Worm (Caenorhabditis elegans): ENCODE measurements around the gene srlf-37.

The srlf-37 gene

ce11 chrV:587818-588217 lies 16.2 kb downstream of the srlf-37 start, which contains the start of gene K06H6.1:
K06H6.1 (plus strand) TSS chrV:588118.
- TF ChIP-seq flt-1 (GFP tag; IDR thresholded peaks at IDR 0.05) (no peak), T22C8.4 (GFP tag; IDR thresholded peaks at IDR 0.05) (no peak), ztf-23 (GFP tag; IDR thresholded peaks at IDR 0.05) (no peak), klf-2 (GFP tag; conservative IDR thresholded peaks at IDR 0.05) (no peak)

DNA sequence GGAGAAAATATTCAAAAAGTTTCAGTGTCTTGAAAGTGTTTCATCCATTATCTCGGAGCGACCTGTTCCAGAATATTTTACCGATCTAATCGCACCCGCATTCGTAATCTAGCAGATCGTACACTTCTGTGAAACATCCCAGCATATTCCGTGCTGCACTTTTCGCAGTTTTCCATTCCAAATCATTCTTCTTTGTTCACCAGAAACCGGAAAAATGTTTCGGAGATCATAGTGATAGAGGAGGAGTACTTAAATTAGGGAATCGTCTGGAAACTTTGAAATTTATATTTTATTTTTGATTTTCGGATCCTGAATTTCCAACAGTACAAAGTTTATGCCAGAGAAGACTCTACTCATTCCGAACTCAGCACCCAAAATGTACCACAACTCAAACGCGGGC lies 18.5 kb downstream of the srlf-37 start, which contains the start of gene K06H6.2:
Gene K06H6.2, plus strand, starts transcription at position 301 of the 400 bp plus-strand sequence.
- no peak for TF ChIP-seq flt-1 (GFP tag; IDR thresholded peaks at IDR 0.05)
- TF ChIP-seq T22C8.4 (GFP tag; IDR thresholded peaks at IDR 0.05), result no peak
- TF ChIP-seq med-1 (GFP tag; optimal IDR thresholded peaks at IDR 0.05; ENCODE audit: insufficient read depth), result no peak

DNA sequence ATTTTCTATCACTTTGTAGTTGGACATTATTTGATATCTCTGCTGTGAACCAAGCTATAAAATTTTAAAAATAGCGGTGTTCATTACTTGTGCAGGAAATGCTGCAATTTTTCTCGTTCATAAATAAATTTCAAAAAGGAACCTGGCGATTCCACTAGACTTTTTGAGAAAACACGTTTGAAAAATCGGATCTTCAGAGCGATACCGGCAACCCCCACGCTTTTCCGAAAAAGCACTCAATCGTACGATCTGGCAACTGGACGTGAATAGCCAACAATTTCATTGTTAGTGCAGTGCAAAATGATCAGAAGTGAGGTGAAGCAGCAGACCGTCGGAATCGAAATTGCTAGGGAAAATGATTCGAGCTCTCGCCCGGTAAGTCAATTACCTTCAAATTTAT lies 22.4 kb downstream of the srlf-37 start, which contains the start of gene nstp-7:
Gene nstp-7, plus strand, starts transcription at position 301 of the 400 bp plus-strand sequence.
- TF ChIP-seq klf-2 (GFP tag; conservative IDR thresholded peaks at IDR 0.05), result no peak
- no peak for TF ChIP-seq ztf-23 (GFP tag; IDR thresholded peaks at IDR 0.05)
- no peak for TF ChIP-seq T22C8.4 (GFP tag; IDR thresholded peaks at IDR 0.05)
- TF ChIP-seq flt-1 (GFP tag; IDR thresholded peaks at IDR 0.05), result no peak
- no peak for TF ChIP-seq tab-1 (GFP tag; IDR thresholded peaks at IDR 0.05)
- TF ChIP-seq ref-1 (GFP tag; conservative IDR thresholded peaks at IDR 0.05), result no peak
- TF ChIP-seq cog-1 (tag; optimal IDR thresholded peaks at IDR 0.05), result no peak
- TF ChIP-seq med-1 (GFP tag; optimal IDR thresholded peaks at IDR 0.05; ENCODE audit: insufficient read depth), result no peak
- no peak for TF ChIP-seq ztf-29 (GFP tag; IDR thresholded peaks at IDR 0.05)

ce11 chrV:578977-579376 lies 25.0 kb downstream of the srlf-37 start, which contains the start of gene K06H6.4:
K06H6.4 (plus strand) TSS chrV:579277.
- TF ChIP-seq ztf-29 (GFP tag; IDR thresholded peaks at IDR 0.05) (no peak), klf-2 (GFP tag; conservative IDR thresholded peaks at IDR 0.05) (no peak), flt-1 (GFP tag; IDR thresholded peaks at IDR 0.05) (no peak), ref-1 (GFP tag; conservative IDR thresholded peaks at IDR 0.05) (no peak), ztf-23 (GFP tag; IDR thresholded peaks at IDR 0.05) (no peak), med-1 (GFP tag; optimal IDR thresholded peaks at IDR 0.05; ENCODE audit: insufficient read depth) (no peak), cog-1 (tag; optimal IDR thresholded peaks at IDR 0.05) (no peak), tab-1 (GFP tag; IDR thresholded peaks at IDR 0.05) (no peak), T22C8.4 (GFP tag; IDR thresholded peaks at IDR 0.05) (no peak)

- no peak for TF ChIP-seq tab-1 (GFP tag; IDR thresholded peaks at IDR 0.05)
- no peak for TF ChIP-seq cog-1 (tag; optimal IDR thresholded peaks at IDR 0.05)
- no peak for TF ChIP-seq ref-1 (GFP tag; conservative IDR thresholded peaks at IDR 0.05)
- no peak for TF ChIP-seq med-1 (GFP tag; optimal IDR thresholded peaks at IDR 0.05; ENCODE audit: insufficient read depth)
- no peak for TF ChIP-seq flt-1 (GFP tag; IDR thresholded peaks at IDR 0.05)
Measured at ce11 chrV:576918-577317, 27.1 kb downstream of the srlf-37 start.

- no peak for TF ChIP-seq med-1 (GFP tag; optimal IDR thresholded peaks at IDR 0.05; ENCODE audit: insufficient read depth)
- TF ChIP-seq ztf-23 (GFP tag; IDR thresholded peaks at IDR 0.05), result no peak
- no peak for TF ChIP-seq ztf-29 (GFP tag; IDR thresholded peaks at IDR 0.05)
- TF ChIP-seq T22C8.4 (GFP tag; IDR thresholded peaks at IDR 0.05), result no peak
- no peak for TF ChIP-seq ref-1 (GFP tag; conservative IDR thresholded peaks at IDR 0.05)
- TF ChIP-seq klf-2 (GFP tag; conservative IDR thresholded peaks at IDR 0.05), result no peak
- no peak for TF ChIP-seq cog-1 (tag; optimal IDR thresholded peaks at IDR 0.05)
Measured at ce11 chrV:576070-576469, 27.9 kb downstream of the srlf-37 start, which contains the start of gene K06H6.5. K06H6.5 (plus strand) TSS chrV:576370.

- no peak for TF ChIP-seq ztf-29 (GFP tag; IDR thresholded peaks at IDR 0.05)
- TF ChIP-seq cog-1 (tag; optimal IDR thresholded peaks at IDR 0.05), result no peak
- TF ChIP-seq flt-1 (GFP tag; IDR thresholded peaks at IDR 0.05), result no peak
- no peak for TF ChIP-seq klf-2 (GFP tag; conservative IDR thresholded peaks at IDR 0.05)
- no peak for TF ChIP-seq ref-1 (GFP tag; conservative IDR thresholded peaks at IDR 0.05)
- TF ChIP-seq tab-1 (GFP tag; IDR thresholded peaks at IDR 0.05), result no peak
- TF ChIP-seq T22C8.4 (GFP tag; IDR thresholded peaks at IDR 0.05), result no peak
- TF ChIP-seq med-1 (GFP tag; optimal IDR thresholded peaks at IDR 0.05; ENCODE audit: insufficient read depth), result no peak
- no peak for TF ChIP-seq ztf-23 (GFP tag; IDR thresholded peaks at IDR 0.05)
Measured at ce11 chrV:574639-575038, 29.4 kb downstream of the srlf-37 start, which contains the start of gene C14C6.13. C14C6.13 (minus strand) TSS chrV:574739.

DNA sequence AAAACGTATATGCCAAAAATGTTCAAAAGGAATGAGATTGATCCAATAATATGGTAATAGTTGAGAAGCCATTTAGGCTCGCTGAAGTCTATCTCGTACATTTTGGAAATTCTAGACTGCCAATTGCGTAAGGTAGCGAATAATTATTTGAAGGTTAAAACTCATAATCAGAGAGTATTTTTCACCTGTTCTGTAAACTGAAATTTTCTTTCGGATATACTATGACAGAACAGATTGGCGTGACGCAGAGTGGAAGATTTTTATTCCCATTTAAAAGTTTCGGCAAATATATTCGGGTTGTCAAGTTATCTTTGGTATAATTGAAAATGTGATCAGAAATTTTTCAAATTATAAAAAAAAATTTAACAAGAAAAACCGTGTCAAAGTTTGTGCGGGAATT lies 35.9 kb downstream of the srlf-37 start, which contains the start of gene sri-72:
Gene sri-72, minus strand, starts transcription at position 101 of the 400 bp plus-strand sequence.
- TF ChIP-seq flt-1 (GFP tag; IDR thresholded peaks at IDR 0.05) (no peak), ztf-23 (GFP tag; IDR thresholded peaks at IDR 0.05) (no peak), tab-1 (GFP tag; IDR thresholded peaks at IDR 0.05) (no peak), med-1 (GFP tag; optimal IDR thresholded peaks at IDR 0.05; ENCODE audit: insufficient read depth) (no peak), ref-1 (GFP tag; conservative IDR thresholded peaks at IDR 0.05) (no peak), T22C8.4 (GFP tag; IDR thresholded peaks at IDR 0.05) (no peak), ztf-29 (GFP tag; IDR thresholded peaks at IDR 0.05) (no peak), klf-2 (GFP tag; conservative IDR thresholded peaks at IDR 0.05) (no peak), cog-1 (tag; optimal IDR thresholded peaks at IDR 0.05) (no peak)

ce11 chrV:565984-566383 lies 38.0 kb downstream of the srlf-37 start, which contains the start of gene sri-73:
sri-73 (minus strand) TSS chrV:566084.
- no peak for TF ChIP-seq T22C8.4 (GFP tag; IDR thresholded peaks at IDR 0.05)
- no peak for TF ChIP-seq med-1 (GFP tag; optimal IDR thresholded peaks at IDR 0.05; ENCODE audit: insufficient read depth)
- TF ChIP-seq flt-1 (GFP tag; IDR thresholded peaks at IDR 0.05), result no peak
- TF ChIP-seq klf-2 (GFP tag; conservative IDR thresholded peaks at IDR 0.05), result no peak
- TF ChIP-seq tab-1 (GFP tag; IDR thresholded peaks at IDR 0.05), result no peak
- TF ChIP-seq cog-1 (tag; optimal IDR thresholded peaks at IDR 0.05), result no peak
- no peak for TF ChIP-seq ztf-23 (GFP tag; IDR thresholded peaks at IDR 0.05)
- TF ChIP-seq ref-1 (GFP tag; conservative IDR thresholded peaks at IDR 0.05), result no peak
- TF ChIP-seq ztf-29 (GFP tag; IDR thresholded peaks at IDR 0.05), result no peak

DNA sequence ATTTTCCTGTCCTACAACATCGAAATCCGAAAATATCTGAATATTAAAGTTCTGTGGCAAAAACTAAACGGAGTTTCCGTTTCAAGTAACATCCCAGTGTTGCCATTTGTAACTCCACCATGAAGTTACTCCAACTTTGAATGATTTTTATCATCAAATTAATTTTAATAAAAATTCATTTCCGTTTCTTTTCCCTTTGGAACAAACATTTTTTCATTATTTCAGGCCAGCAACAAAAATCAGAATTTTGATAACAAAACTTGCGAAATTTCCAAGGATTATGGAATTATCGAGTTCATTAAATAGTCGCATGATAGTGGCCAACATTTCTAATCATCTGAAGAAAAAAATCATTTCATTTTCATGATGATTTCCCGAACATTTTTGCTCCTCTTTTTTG lies 41.2 kb downstream of the srlf-37 start, which contains the start of gene C14C6.2:
Gene C14C6.2, plus strand, starts transcription at position 301 of the 400 bp plus-strand sequence.
- TF ChIP-seq ztf-29 (GFP tag; IDR thresholded peaks at IDR 0.05), result no peak
- TF ChIP-seq klf-2 (GFP tag; conservative IDR thresholded peaks at IDR 0.05), result no peak
- TF ChIP-seq ref-1 (GFP tag; conservative IDR thresholded peaks at IDR 0.05), result no peak
- no peak for TF ChIP-seq med-1 (GFP tag; optimal IDR thresholded peaks at IDR 0.05; ENCODE audit: insufficient read depth)
- no peak for TF ChIP-seq tab-1 (GFP tag; IDR thresholded peaks at IDR 0.05)
- TF ChIP-seq T22C8.4 (GFP tag; IDR thresholded peaks at IDR 0.05), result no peak
- no peak for TF ChIP-seq ztf-23 (GFP tag; IDR thresholded peaks at IDR 0.05)
- no peak for TF ChIP-seq cog-1 (tag; optimal IDR thresholded peaks at IDR 0.05)
- no peak for TF ChIP-seq flt-1 (GFP tag; IDR thresholded peaks at IDR 0.05)

All from whole organism, midembryonic.